Fruit fly (Drosophila melanogaster): ENCODE data around the gene nej.
A peak's percentile ranks its signal among the peaks of the same experiment; 100 is the strongest.

nej gene

DNA sequence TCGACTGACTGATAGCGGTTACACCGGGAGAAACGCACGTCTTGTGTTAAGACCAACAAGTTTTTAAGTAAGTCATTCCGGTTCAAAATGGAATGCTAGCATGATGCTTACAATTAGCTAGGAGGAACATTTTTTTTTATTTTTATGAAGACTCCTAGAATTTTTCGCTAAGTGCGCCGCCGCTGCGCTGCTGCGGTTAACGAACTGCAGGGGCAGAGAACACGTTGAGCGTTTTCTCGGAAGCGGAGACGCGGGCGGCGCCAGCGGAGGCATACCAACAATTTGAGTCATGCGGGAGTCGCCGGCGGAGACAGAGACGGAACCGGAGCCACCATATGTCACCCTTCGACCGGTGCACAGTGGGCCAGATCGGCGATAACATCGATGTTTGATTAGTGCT lies 40.8 kb downstream of the nej start (continued):
- TF ChIP-seq tap (tag; optimal IDR thresholded peaks at IDR 0.05) (peak; percentile 96), D19A (tag; optimal IDR thresholded peaks at IDR 0.05) (peak; percentile 91), prd (optimal IDR thresholded peaks at IDR 0.05) (no peak), prd (GFP tag; IDR thresholded peaks at IDR 0.05) (peak; percentile 98), CG6683 (GFP tag; optimal IDR thresholded peaks at IDR 0.05) (peak; percentile 89), bigmax (GFP tag; optimal IDR thresholded peaks at IDR 0.05) (peak; percentile 68), trh (GFP tag; optimal IDR thresholded peaks at IDR 0.05) (peak; percentile 86), CG31224 (GFP tag; IDR thresholded peaks at IDR 0.05) (peak; percentile 91), CG1647 (GFP tag; optimal IDR thresholded peaks at IDR 0.05) (peak; percentile 97), CG8765 (GFP tag; IDR thresholded peaks at IDR 0.05) (peak; percentile 88), nerfin-2 (GFP tag; IDR thresholded peaks at IDR 0.05; ENCODE audit: partially characterized antibody) (no peak), Fer1 (GFP tag; optimal IDR thresholded peaks at IDR 0.05) (peak; percentile 97), CG15696 (tag; optimal IDR thresholded peaks at IDR 0.05) (peak; percentile 90), CG6854 (GFP tag; optimal IDR thresholded peaks at IDR 0.05) (peak; percentile 92), Dfd (GFP tag; optimal IDR thresholded peaks at IDR 0.05) (no peak), CG33213 (GFP tag; optimal IDR thresholded peaks at IDR 0.05) (peak; percentile 97), grn (GFP tag; optimal IDR thresholded peaks at IDR 0.05) (peak; percentile 87), CG13287 (GFP tag; IDR thresholded peaks at IDR 0.05; ENCODE audit: partially characterized antibody) (peak; percentile 12; the same call in 1 of the 2 replicates), CG14860 (GFP tag; IDR thresholded peaks at IDR 0.05; ENCODE audit: partially characterized antibody) (no peak), Elba2 (GFP tag; optimal IDR thresholded peaks at IDR 0.05) (peak; percentile 45), Lim3 (GFP tag; IDR thresholded peaks at IDR 0.05) (peak; percentile 86), CG11696 (GFP tag; IDR thresholded peaks at IDR 0.05) (peak; percentile 86), CHES-1-like (GFP tag; optimal IDR thresholded peaks at IDR 0.05) (peak; percentile 97), CG9876 (GFP tag; optimal IDR thresholded peaks at IDR 0.05) (peak; percentile 95), CG17359 (tag; optimal IDR thresholded peaks at IDR 0.05) (peak; percentile 97), Dip3 (GFP tag; optimal IDR thresholded peaks at IDR 0.05) (peak; percentile 96), CG32532 (GFP tag; IDR thresholded peaks at IDR 0.05) (peak; percentile 92), phol (tag; optimal IDR thresholded peaks at IDR 0.05) (peak; percentile 94), pnt (GFP tag; optimal IDR thresholded peaks at IDR 0.05) (peak; percentile 97), Rx (GFP tag; IDR thresholded peaks at IDR 0.05) (peak; percentile 96), Max (GFP tag; optimal IDR thresholded peaks at IDR 0.05) (peak; percentile 94), seq (GFP tag; IDR thresholded peaks at IDR 0.05) (peak; percentile 96), gsb (GFP tag; IDR thresholded peaks at IDR 0.05) (peak; percentile 93), ham (GFP tag; IDR thresholded peaks at IDR 0.05) (peak; percentile 80), ken (GFP tag; IDR thresholded peaks at IDR 0.05) (peak; percentile 99), CG3726 (GFP tag; IDR thresholded peaks at IDR 0.05) (peak; percentile 95), yki (optimal IDR thresholded peaks at IDR 0.05) (no peak), wdn (GFP tag; IDR thresholded peaks at IDR 0.05) (peak; percentile 93), Scr (GFP tag; IDR thresholded peaks at IDR 0.05; ENCODE audit: partially characterized antibody) (no peak), CG7745 (tag; optimal IDR thresholded peaks at IDR 0.05) (peak; percentile 41), BtbVII (GFP tag; optimal IDR thresholded peaks at IDR 0.05) (peak; percentile 96), CG4360 (GFP tag; IDR thresholded peaks at IDR 0.05) (peak; percentile 84), Ptx1 (GFP tag; IDR thresholded peaks at IDR 0.05) (peak; percentile 97), CG15601 (tag; optimal IDR thresholded peaks at IDR 0.05) (peak; percentile 92), Hmr (GFP tag; optimal IDR thresholded peaks at IDR 0.05) (peak; percentile 96), disco-r (GFP tag; optimal IDR thresholded peaks at IDR 0.05) (peak; percentile 93), Aef1 (GFP tag; IDR thresholded peaks at IDR 0.05) (peak; percentile 96), CG3847 (GFP tag; IDR thresholded peaks at IDR 0.05) (peak; percentile 95), slp2 (GFP tag; optimal IDR thresholded peaks at IDR 0.05) (peak; percentile 97), CG15269 (tag; optimal IDR thresholded peaks at IDR 0.05) (peak; percentile 97), emc (GFP tag; optimal IDR thresholded peaks at IDR 0.05) (peak; percentile 95), CG16863 (GFP tag; optimal IDR thresholded peaks at IDR 0.05) (peak; percentile 98), Hr39 (optimal IDR thresholded peaks at IDR 0.05) (no peak)

Measured in whole organism, embryonic.